Worm (Caenorhabditis elegans) whole organism, late embryonic: ENCODE measurements around the gene math-34.

Experiments
- F13H6.1 ChIP-seq: sonication (generic microtip); optimal IDR thresholded peaks from 2 replicates; lab custom pipeline; 2016; ENCODE audit warnings: missing genetic modification characterization, missing compliant biosample characterization
- ama-1 ChIP-seq: fragments of 150-350 bp; optimal IDR thresholded peaks from 2 replicates; lab custom pipeline; 2014
- ceh-34 ChIP-seq: sonication (generic microtip); optimal IDR thresholded peaks from 2 replicates; lab custom pipeline; 2016; ENCODE audit warnings: mild to moderate bottlenecking, missing genetic modification characterization, missing compliant biosample characterization
- elt-2 ChIP-seq: sonication (generic microtip); optimal IDR thresholded peaks from 2 replicates; lab custom pipeline; 2016; ENCODE audit warnings: missing genetic modification reagents, missing genetic modification characterization, missing compliant biosample characterization
- ets-4 ChIP-seq: sonication (generic microtip); optimal IDR thresholded peaks from 2 replicates; lab custom pipeline; 2016; ENCODE audit warnings: missing genetic modification characterization, missing compliant biosample characterization
- gmeb-2 ChIP-seq: sonication (generic microtip); optimal IDR thresholded peaks from 2 replicates; lab custom pipeline; 2016; ENCODE audit warnings: missing genetic modification characterization, inconsistent platforms, missing compliant biosample characterization
- hlh-13 ChIP-seq: fragments of 200-800 bp; sonication (Bioruptor generic); optimal IDR thresholded peaks from 2 replicates; lab custom pipeline; 2018; ENCODE audit warnings: mild to moderate bottlenecking, missing genetic modification characterization, missing compliant biosample characterization
- hlh-6 ChIP-seq: sonication (generic microtip); optimal IDR thresholded peaks from 2 replicates; lab custom pipeline; 2016; ENCODE audit warnings: missing genotype, missing genetic modification characterization, missing compliant biosample characterization
- nfya-1 ChIP-seq: sonication (generic microtip); optimal IDR thresholded peaks from 2 replicates; lab custom pipeline; 2017; ENCODE audit warnings: missing genetic modification characterization, mild to moderate bottlenecking, missing compliant biosample characterization, antibody characterized with exemption, moderate library complexity
- nhr-11 ChIP-seq: fragments of 150-350 bp; optimal IDR thresholded peaks from 2 replicates; lab custom pipeline; 2014; ENCODE audit warnings: missing biosample characterization, missing genetic modification characterization
- pqm-1 ChIP-seq: sonication (generic microtip); optimal IDR thresholded peaks from 2 replicates; lab custom pipeline; 2016; ENCODE audit warnings: missing genetic modification characterization, missing compliant biosample characterization
- sdc-2 ChIP-seq: sonication (generic microtip); optimal IDR thresholded peaks from 2 replicates; lab custom pipeline; 2016; ENCODE audit warnings: missing genotype, missing genetic modification characterization, missing compliant biosample characterization
- sox-4 ChIP-seq: sonication (generic microtip); optimal IDR thresholded peaks from 2 replicates; lab custom pipeline; 2017; ENCODE audit warnings: mild to moderate bottlenecking, missing genetic modification characterization, inconsistent platforms, missing compliant biosample characterization
- ttx-3 ChIP-seq: sonication (generic microtip); optimal IDR thresholded peaks from 2 replicates; lab custom pipeline; 2016; ENCODE audit warnings: missing genetic modification reagents, missing genetic modification characterization, missing compliant biosample characterization

DNA sequence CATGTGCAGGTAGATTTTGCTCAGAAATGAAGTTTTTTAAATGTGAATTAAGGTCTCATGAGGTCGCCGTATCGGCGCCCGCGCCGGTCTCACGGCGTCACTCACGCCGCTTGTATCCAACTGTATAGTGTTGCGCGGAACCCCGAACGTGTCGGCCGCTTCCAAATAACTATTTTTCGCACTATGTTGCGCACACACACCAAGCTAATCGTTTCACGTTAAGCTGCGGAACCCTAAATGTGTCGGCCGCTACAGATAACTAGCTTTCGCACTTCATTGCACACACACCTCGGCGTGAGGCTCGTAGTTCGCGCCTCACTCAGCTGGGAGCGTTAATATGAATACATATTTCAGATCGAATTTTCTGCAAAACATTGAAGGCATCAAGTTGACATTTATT lies 18.2 kb downstream of the math-34 start:
- TF ChIP-seq gmeb-2: no peak
- TF ChIP-seq hlh-13 (GFP tag; lab: Kevin White, UChicago): no peak
- no peak for TF ChIP-seq F13H6.1
- no peak for TF ChIP-seq ceh-34 (tag; lab: Kevin White, UChicago)
- no peak for TF ChIP-seq nfya-1
- no peak for TF ChIP-seq hlh-6
- TF ChIP-seq ttx-3: no peak
- TF ChIP-seq ets-4 (tag; lab: Kevin White, UChicago): no peak
- no peak for TF ChIP-seq sdc-2
- no peak for TF ChIP-seq sox-4
- TF ChIP-seq elt-2 (tag; lab: Kevin White, UChicago): no peak
- TF ChIP-seq ama-1 (lab: Kevin White, UChicago): no peak
- no peak for TF ChIP-seq pqm-1 (tag; lab: Kevin White, UChicago)
- TF ChIP-seq nhr-11: no peak
